Fruit fly (Drosophila melanogaster) whole organism, embryonic: ENCODE results near the gene DIP2.

Experiments used
- CG13624 ChIP-seq: fragments of 200-800 bp; sonication (Bioruptor generic); optimal IDR thresholded peaks from 2 replicates; lab custom pipeline; 2016; ENCODE audit warnings: missing biosample characterization, missing genetic modification characterization
- CG14441 ChIP-seq: fragments of 200-800 bp; sonication (Bioruptor generic); IDR thresholded peaks from 2 replicates; pipeline ENCODE4 v1.3.6; 2022; ENCODE audit warnings: missing biosample characterization, missing genetic modification characterization
- CG16815 ChIP-seq: fragments of 200-800 bp; sonication (Bioruptor generic); optimal IDR thresholded peaks from 3 replicates; lab custom pipeline; 2017; ENCODE audit warnings: missing biosample characterization, mild to moderate bottlenecking, missing genetic modification characterization
- CG1792 ChIP-seq: fragments of 200-800 bp; sonication (Bioruptor generic); optimal IDR thresholded peaks from 2 replicates; lab custom pipeline; 2016; ENCODE audit warnings: missing biosample characterization, missing genetic modification characterization
- CG18764 ChIP-seq: fragments of 200-800 bp; sonication (Bioruptor generic); optimal IDR thresholded peaks from 3 replicates; lab custom pipeline; 2016; ENCODE audit warnings: missing biosample characterization, missing genetic modification characterization
- CG2199 ChIP-seq: fragments of 200-800 bp; sonication (Bioruptor generic); IDR thresholded peaks from 3 replicates; pipeline ENCODE4 v1.3.6; 2022; ENCODE audit warnings: missing biosample characterization, missing genetic modification characterization
- CG2712 ChIP-seq: fragments of 200-800 bp; optimal IDR thresholded peaks from 3 replicates; lab custom pipeline; 2019; ENCODE audit warnings: missing biosample characterization, mild to moderate bottlenecking, missing genetic modification characterization, moderate library complexity
- CG31441 ChIP-seq: fragments of 200-800 bp; sonication (Bioruptor generic); IDR thresholded peaks from 2 replicates; pipeline ENCODE4 v1.3.6; 2022; ENCODE audit warnings: missing biosample characterization, missing genetic modification characterization
- CG32532 ChIP-seq: fragments of 200-800 bp; sonication (Bioruptor generic); IDR thresholded peaks from 2 replicates; pipeline ENCODE4 v1.3.6; 2022; ENCODE audit warnings: missing biosample characterization, missing genetic modification characterization
- CG34376 ChIP-seq: fragments of 200-800 bp; sonication (Bioruptor generic); optimal IDR thresholded peaks from 2 replicates; lab custom pipeline; 2018; ENCODE audit warnings: missing biosample characterization, mild to moderate bottlenecking, missing genetic modification characterization
- CG4360 ChIP-seq: fragments of 200-800 bp; sonication (Bioruptor generic); IDR thresholded peaks from 2 replicates; pipeline ENCODE4 v1.3.6; 2022; ENCODE audit warnings: missing biosample characterization, missing genetic modification characterization
- CG4404 ChIP-seq: fragments of 200-800 bp; sonication (Bioruptor generic); IDR thresholded peaks from 2 replicates; pipeline ENCODE4 v1.3.6; 2022; ENCODE audit warnings: missing biosample characterization, missing genetic modification characterization
- CG7372 ChIP-seq: fragments of 200-800 bp; sonication (Bioruptor generic); IDR thresholded peaks from 2 replicates; pipeline ENCODE4 v1.3.6; 2022; ENCODE audit warnings: missing biosample characterization, missing genetic modification characterization
- CG7928 ChIP-seq: fragments of 200-800 bp; sonication (Bioruptor generic); optimal IDR thresholded peaks from 2 replicates; lab custom pipeline; 2017; ENCODE audit warnings: missing biosample characterization, mild to moderate bottlenecking, missing genetic modification characterization
- CG8089 ChIP-seq: fragments of 200-800 bp; sonication (Bioruptor generic); optimal IDR thresholded peaks from 3 replicates; lab custom pipeline; 2016; ENCODE audit warnings: missing biosample characterization, missing genetic modification characterization
- CG8765 ChIP-seq: fragments of 200-800 bp; sonication (Bioruptor generic); IDR thresholded peaks from 2 replicates; pipeline ENCODE4 v1.3.6; 2022; ENCODE audit warnings: missing biosample characterization, missing genetic modification characterization
- Doc2 ChIP-seq: fragments of 200-800 bp; sonication (Bioruptor generic); IDR thresholded peaks from 2 replicates; pipeline ENCODE4 v1.3.6; 2022; ENCODE audit warnings: missing biosample characterization, missing genetic modification characterization
- Ets97D ChIP-seq: fragments of 200-800 bp; sonication (Bioruptor generic); optimal IDR thresholded peaks from 3 replicates; lab custom pipeline; 2016; ENCODE audit warnings: missing biosample characterization, missing genetic modification characterization
- HmgZ ChIP-seq: fragments of 200-800 bp; sonication (Bioruptor generic); optimal IDR thresholded peaks from 2 replicates; lab custom pipeline; 2018; ENCODE audit warnings: missing biosample characterization, mild to moderate bottlenecking, missing genetic modification characterization
- Mad ChIP-seq: fragments of 200-800 bp; sonication (Bioruptor generic); optimal IDR thresholded peaks from 2 replicates; lab custom pipeline; 2016; ENCODE audit warnings: missing biosample characterization, missing genetic modification characterization
- Meics ChIP-seq: fragments of 200-800 bp; sonication (Bioruptor generic); optimal IDR thresholded peaks from 2 replicates; lab custom pipeline; 2017; ENCODE audit warnings: missing biosample characterization, mild to moderate bottlenecking, missing genetic modification characterization
- Mes4 ChIP-seq: fragments of 200-800 bp; sonication (Bioruptor generic); optimal IDR thresholded peaks from 2 replicates; lab custom pipeline; 2016; ENCODE audit warnings: missing biosample characterization, missing genetic modification characterization
- Nf-YA ChIP-seq: fragments of 200-800 bp; sonication (Bioruptor generic); IDR thresholded peaks from 2 replicates; pipeline ENCODE4 v1.3.6; 2022; ENCODE audit warnings: missing biosample characterization, missing genetic modification characterization
- Optix ChIP-seq: fragments of 200-800 bp; sonication (Bioruptor generic); IDR thresholded peaks from 3 replicates; pipeline ENCODE4 v1.3.6; 2022; ENCODE audit warnings: missing biosample characterization, missing genetic modification characterization
- Six4 ChIP-seq: fragments of 200-800 bp; sonication (Bioruptor generic); optimal IDR thresholded peaks from 2 replicates; lab custom pipeline; 2016; ENCODE audit warnings: missing biosample characterization, missing genetic modification characterization
- TFAM ChIP-seq: fragments of 200-800 bp; sonication (Bioruptor generic); optimal IDR thresholded peaks from 2 replicates; lab custom pipeline; 2017; ENCODE audit warnings: missing biosample characterization, missing genetic modification characterization, inconsistent platforms
- ab ChIP-seq: fragments of 200-800 bp; sonication (Bioruptor generic); optimal IDR thresholded peaks from 2 replicates; lab custom pipeline; 2016; ENCODE audit warnings: missing biosample characterization, missing genetic modification characterization
- ac ChIP-seq: fragments of 200-800 bp; sonication (Bioruptor generic); optimal IDR thresholded peaks from 3 replicates; lab custom pipeline; 2017; ENCODE audit warnings: missing biosample characterization, mild to moderate bottlenecking, missing genetic modification characterization
- bbx ChIP-seq: fragments of 200-800 bp; sonication (Bioruptor generic); IDR thresholded peaks from 2 replicates; pipeline ENCODE4 v1.3.6; 2022; ENCODE audit warnings: missing biosample characterization, missing genetic modification characterization; ENCODE audit not compliant: partially characterized antibody
- danr ChIP-seq: fragments of 200-800 bp; sonication (Bioruptor generic); IDR thresholded peaks from 2 replicates; pipeline ENCODE4 v1.3.6; 2022; ENCODE audit warnings: missing biosample characterization, missing genetic modification characterization
- eve ChIP-seq, 2 experiments: fragments of >200 bp; optimal IDR thresholded peaks; 2 replicates each; lab custom pipeline; 2017; ENCODE audit warnings: missing biosample characterization in 2 of 2, missing genetic modification characterization in 2 of 2
- gcm2 ChIP-seq: fragments of 200-800 bp; sonication (Bioruptor generic); optimal IDR thresholded peaks from 2 replicates; lab custom pipeline; 2016; ENCODE audit warnings: missing biosample characterization, missing genetic modification characterization
- gsb ChIP-seq: fragments of 200-800 bp; sonication (Bioruptor generic); IDR thresholded peaks from 2 replicates; pipeline ENCODE4 v1.3.6; 2022; ENCODE audit warnings: missing biosample characterization, missing genetic modification characterization
- lbe ChIP-seq: fragments of 200-800 bp; sonication (Bioruptor generic); optimal IDR thresholded peaks from 2 replicates; lab custom pipeline; 2016; ENCODE audit warnings: missing biosample characterization, mild to moderate bottlenecking, missing genetic modification characterization
- pum ChIP-seq: fragments of 200-800 bp; sonication (Bioruptor generic); optimal IDR thresholded peaks from 2 replicates; lab custom pipeline; 2016; ENCODE audit warnings: missing biosample characterization, missing genetic modification characterization
- sens-2 ChIP-seq: fragments of 200-800 bp; sonication (Bioruptor generic); IDR thresholded peaks from 2 replicates; pipeline ENCODE4 v1.3.6; 2022; ENCODE audit warnings: missing biosample characterization, missing genetic modification characterization
- ssp ChIP-seq: fragments of 200-800 bp; sonication (Bioruptor generic); IDR thresholded peaks from 2 replicates; pipeline ENCODE4 v1.3.6; 2022; ENCODE audit warnings: missing biosample characterization, missing genetic modification characterization
- tin ChIP-seq: fragments of 200-800 bp; sonication (Bioruptor generic); optimal IDR thresholded peaks from 3 replicates; lab custom pipeline; 2016; ENCODE audit warnings: missing biosample characterization, missing genetic modification characterization

DIP2 gene

dm6 chr3L:246644-247199 is 11.0 kb downstream of the DIP2 start (continued):
- TF ChIP-seq CG1792 (GFP tag; lab: Kevin White, UChicago), result peak; percentile 45
- peak; percentile 73 for TF ChIP-seq bbx
- peak; percentile 30; the same call in 1 of the 2 replicates for TF ChIP-seq CG8765 (GFP tag; lab: Robert Waterston, UW)
- no peak for TF ChIP-seq Meics (GFP tag; lab: Kevin White, UChicago)
- no peak for TF ChIP-seq CG4360
- TF ChIP-seq sens-2 (GFP tag; lab: Robert Waterston, UW), result 0 out of 2 replicates have a peak, but pooled peaks have one; percentile 16

- TF ChIP-seq CG13624 (no peak), Optix (GFP tag; lab: Robert Waterston, UW) (no peak), tin (GFP tag; lab: Kevin White, UChicago) (no peak), CG16815 (GFP tag; lab: Kevin White, UChicago) (no peak), CG14441 (no peak), Six4 (no peak), CG7928 (GFP tag; lab: Kevin White, UChicago) (no peak), HmgZ (tag; lab: Kevin White, UChicago) (no peak), danr (no peak), ac (GFP tag; lab: Kevin White, UChicago) (no peak), pum (no peak), Mes4 (GFP tag; lab: Kevin White, UChicago) (no peak), ssp (no peak), TFAM (GFP tag; lab: Kevin White, UChicago) (no peak), CG8089 (GFP tag; lab: Kevin White, UChicago) (no peak), CG32532 (GFP tag; lab: Robert Waterston, UW) (no peak), CG4360 (no peak), Nf-YA (GFP tag; lab: Robert Waterston, UW) (no peak)
Observed at dm6 chr3L:234337-234736, 23.4 kb downstream of the DIP2 start.

- TF ChIP-seq eve (GFP tag; optimal IDR thresholded peaks at IDR 0.05; lab: Kevin White, UChicago), result peak in 1 of 2 experiments; percentile 33
- TF ChIP-seq gcm2 (GFP tag; lab: Kevin White, UChicago), result no peak
- no peak for TF ChIP-seq CG2199 (GFP tag; lab: Robert Waterston, UW)
- TF ChIP-seq gsb (GFP tag; lab: Robert Waterston, UW), result no peak
- no peak for TF ChIP-seq ab (GFP tag; lab: Kevin White, UChicago)
Observed at dm6 chr3L:233251-233650, 24.5 kb downstream of the DIP2 start, which contains the start of gene CG34453. Gene CG34453 (minus strand): TSS chr3L:233351.

dm6 chr3L:232267-232666 is 25.5 kb downstream of the DIP2 start, which contains the start of gene CG34454:
Gene CG34454 (minus strand): TSS chr3L:232350.
- no peak for TF ChIP-seq CG31441
- TF ChIP-seq CG16815 (GFP tag; lab: Kevin White, UChicago), result no peak
- no peak for TF ChIP-seq Ets97D (GFP tag; lab: Kevin White, UChicago)
- no peak for TF ChIP-seq CG18764 (GFP tag; lab: Kevin White, UChicago)
- no peak for TF ChIP-seq CG4404 (GFP tag; lab: Robert Waterston, UW)
- no peak for TF ChIP-seq Doc2 (GFP tag; lab: Robert Waterston, UW)
- TF ChIP-seq, all 482 proteins: peak for 0

dm6 chr3L:231504-231903 is 26.2 kb downstream of the DIP2 start, which contains the start of gene CG42846:
Gene CG42846 (minus strand): TSS chr3L:231604.
- TF ChIP-seq Mad (GFP tag; lab: Kevin White, UChicago) (no peak), CG2712 (tag; lab: Kevin White, UChicago) (no peak), lbe (GFP tag; lab: Kevin White, UChicago) (peak; percentile 18), CG34376 (GFP tag; lab: Kevin White, UChicago) (peak; percentile 12), CG7372 (GFP tag; lab: Robert Waterston, UW) (no peak)
